Worm (Caenorhabditis elegans): Measurements from ENCODE around the gene hpk-1.

DNA sequence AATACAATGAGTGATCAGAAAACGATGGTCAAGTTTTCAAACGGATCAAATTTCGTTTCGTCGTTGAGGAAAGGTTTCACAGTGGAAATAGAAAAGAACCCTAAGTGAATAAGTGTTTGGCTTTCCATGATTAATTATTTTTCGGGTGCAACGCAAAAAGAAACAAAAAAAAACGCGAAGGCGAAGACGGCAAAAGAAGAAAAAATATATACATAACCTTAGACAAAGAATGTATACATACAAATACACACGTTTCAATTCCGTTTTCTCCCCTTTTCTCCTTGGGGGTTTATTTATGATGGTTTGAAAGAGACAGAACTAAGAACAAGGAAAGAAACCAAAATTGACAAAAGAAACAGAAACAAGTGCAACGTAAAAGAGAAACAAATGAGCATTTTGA lies 55.2 kb downstream of the hpk-1 start:
- TF ChIP-seq snpc-4 (tag; optimal IDR thresholded peaks at IDR 0.05) (no peak), unc-62 (GFP tag; optimal IDR thresholded peaks at IDR 0.05) (no peak), ZK546.5 (tag; optimal IDR thresholded peaks at IDR 0.05) (no peak), mdl-1 (tag; optimal IDR thresholded peaks at IDR 0.05) (no peak), fos-1 (tag; optimal IDR thresholded peaks at IDR 0.05) (no peak), F13H6.1 (tag; optimal IDR thresholded peaks at IDR 0.05) (no peak), unc-55 (GFP tag; optimal IDR thresholded peaks at IDR 0.05) (peak; percentile 10), nhr-77 (tag; optimal IDR thresholded peaks at IDR 0.05) (no peak), nhr-25 (tag; optimal IDR thresholded peaks at IDR 0.05) (no peak)

Measured in whole organism, L2 larva.